Worm (Caenorhabditis elegans) whole organism, L4/young adult: Measurements from ENCODE around the gene K08E3.2.

Experiments used
- dao-5 ChIP-seq: sonication (generic microtip); optimal IDR thresholded peaks from 2 replicates; lab custom pipeline; 2016; ENCODE audit warnings: missing genotype, missing genetic modification characterization, moderate library complexity, missing compliant biosample characterization
- him-1 ChIP-seq: sonication (generic microtip); optimal IDR thresholded peaks from 2 replicates; lab custom pipeline; 2016; ENCODE audit warnings: missing genotype, missing genetic modification reagents, missing genetic modification characterization, missing compliant biosample characterization

- TF ChIP-seq dao-5, result no peak
- TF ChIP-seq him-1 (tag; lab: Kevin White, UChicago), result no peak
Measured at ce11 chrIII:13722387-13723122, 25.9 kb downstream of the K08E3.2 start.
